Worm (Caenorhabditis elegans) whole organism, mixed stage, embryonic: ENCODE measurements around the gene F01D5.2.

Source experiments
- M03D4.4 ChIP-seq: sonication (generic microtip); optimal IDR thresholded peaks from 2 replicates; lab custom pipeline; 2017; ENCODE audit warnings: mild to moderate bottlenecking, missing genetic modification characterization, missing compliant biosample characterization
- bed-3 ChIP-seq: fragments of 200-800 bp; sonication (Bioruptor generic); optimal IDR thresholded peaks from 3 replicates; lab custom pipeline; 2018; ENCODE audit warnings: mild to moderate bottlenecking, missing genetic modification characterization, moderate library complexity, missing compliant biosample characterization
- blmp-1 ChIP-seq: fragments of 150-350 bp; optimal IDR thresholded peaks from 2 replicates; lab custom pipeline; 2014; ENCODE audit warnings: missing biosample characterization, missing genetic modification characterization
- ceh-43 ChIP-seq: fragments of 200-800 bp; sonication (Bioruptor generic); optimal IDR thresholded peaks from 2 replicates; lab custom pipeline; 2018; ENCODE audit warnings: mild to moderate bottlenecking, missing genetic modification characterization, moderate library complexity, missing compliant biosample characterization
- ceh-83 ChIP-seq: fragments of 200-800 bp; sonication (Bioruptor generic); optimal IDR thresholded peaks from 2 replicates; lab custom pipeline; 2018; ENCODE audit warnings: mild to moderate bottlenecking, missing genetic modification characterization, missing compliant biosample characterization
- ces-1 ChIP-seq: fragments of 150-350 bp; optimal IDR thresholded peaks from 2 replicates; lab custom pipeline; 2014; ENCODE audit warnings: missing biosample characterization, missing genetic modification reagents, missing genetic modification characterization
- cnd-1 ChIP-seq: fragments of 200-800 bp; sonication (Bioruptor generic); optimal IDR thresholded peaks from 2 replicates; lab custom pipeline; 2018; ENCODE audit warnings: mild to moderate bottlenecking, missing genetic modification characterization, missing compliant biosample characterization
- drap-1 ChIP-seq: fragments of 200-800 bp; sonication (Bioruptor generic); optimal IDR thresholded peaks from 3 replicates; lab custom pipeline; 2018; ENCODE audit warnings: mild to moderate bottlenecking, missing genetic modification characterization, missing compliant biosample characterization
- elt-1 ChIP-seq: sonication (generic microtip); optimal IDR thresholded peaks from 2 replicates; lab custom pipeline; 2017; ENCODE audit warnings: missing genetic modification characterization, mild to moderate bottlenecking, missing compliant biosample characterization, antibody characterized with exemption, moderate library complexity, borderline replicate concordance; ENCODE audit not compliant: insufficient read depth
- ham-2 ChIP-seq: fragments of 200-800 bp; sonication (Bioruptor generic); optimal IDR thresholded peaks from 2 replicates; lab custom pipeline; 2018; ENCODE audit warnings: mild to moderate bottlenecking, missing genetic modification characterization, missing compliant biosample characterization
- lin-13 ChIP-seq: fragments of 150-350 bp; optimal IDR thresholded peaks from 2 replicates; lab custom pipeline; 2014; ENCODE audit warnings: missing biosample characterization, missing genetic modification characterization
- lin-32 ChIP-seq: fragments of 200-800 bp; sonication (Bioruptor generic); optimal IDR thresholded peaks from 2 replicates; lab custom pipeline; 2018; ENCODE audit warnings: mild to moderate bottlenecking, missing genetic modification characterization, missing compliant biosample characterization
- lsy-2 ChIP-seq: fragments of 150-350 bp; optimal IDR thresholded peaks from 2 replicates; lab custom pipeline; 2014; ENCODE audit warnings: missing biosample characterization, missing genetic modification characterization
- mab-5 ChIP-seq: fragments of 150-350 bp; optimal IDR thresholded peaks from 2 replicates; lab custom pipeline; 2014; ENCODE audit warnings: missing biosample characterization, missing genetic modification characterization
- mep-1 ChIP-seq: fragments of 150-350 bp; optimal IDR thresholded peaks from 2 replicates; lab custom pipeline; 2017; ENCODE audit warnings: missing biosample characterization, missing genetic modification reagents, missing genetic modification characterization, inconsistent platforms
- mls-2 ChIP-seq: sonication (generic microtip); optimal IDR thresholded peaks from 2 replicates; lab custom pipeline; 2016; ENCODE audit warnings: mild to moderate bottlenecking, missing genetic modification characterization, moderate library complexity, missing compliant biosample characterization
- nhr-12 ChIP-seq: fragments of 150-350 bp; optimal IDR thresholded peaks from 2 replicates; lab custom pipeline; 2014; ENCODE audit warnings: missing biosample characterization, missing genetic modification characterization
- nhr-2 ChIP-seq: fragments of 150-350 bp; optimal IDR thresholded peaks from 2 replicates; lab custom pipeline; 2014; ENCODE audit warnings: missing biosample characterization, missing genetic modification characterization
- nhr-237 ChIP-seq: fragments of 150-350 bp; optimal IDR thresholded peaks from 2 replicates; lab custom pipeline; 2014; ENCODE audit warnings: missing biosample characterization, missing genetic modification characterization
- nhr-28 ChIP-seq: fragments of 150-350 bp; optimal IDR thresholded peaks from 2 replicates; lab custom pipeline; 2014; ENCODE audit warnings: missing biosample characterization, missing genetic modification characterization
- nhr-76 ChIP-seq: sonication (generic microtip); optimal IDR thresholded peaks from 2 replicates; lab custom pipeline; 2017; ENCODE audit warnings: missing biosample characterization, missing genetic modification characterization
- pha-4 ChIP-seq: fragments of 150-350 bp; optimal IDR thresholded peaks from 2 replicates; lab custom pipeline; 2018; ENCODE audit warnings: missing biosample characterization, missing genetic modification reagents, missing genetic modification characterization
- sem-2 ChIP-seq: fragments of 200-800 bp; sonication (Bioruptor generic); optimal IDR thresholded peaks from 2 replicates; lab custom pipeline; 2018; ENCODE audit warnings: mild to moderate bottlenecking, missing genetic modification characterization, missing compliant biosample characterization
- snpc-4 ChIP-seq: fragments of 150-350 bp; optimal IDR thresholded peaks from 2 replicates; lab custom pipeline; 2014; ENCODE audit warnings: missing biosample characterization, missing genetic modification characterization
- sptf-1 ChIP-seq: sonication (generic microtip); optimal IDR thresholded peaks from 2 replicates; lab custom pipeline; 2017; ENCODE audit warnings: mild to moderate bottlenecking, missing genetic modification characterization, moderate library complexity, missing compliant biosample characterization
- tbx-8 ChIP-seq: fragments of 200-800 bp; sonication (Bioruptor generic); optimal IDR thresholded peaks from 2 replicates; lab custom pipeline; 2018; ENCODE audit warnings: mild to moderate bottlenecking, missing genetic modification characterization, moderate library complexity, missing compliant biosample characterization
- unc-120 ChIP-seq: sonication (generic microtip); optimal IDR thresholded peaks from 2 replicates; lab custom pipeline; 2017; ENCODE audit warnings: missing genetic modification characterization, missing compliant biosample characterization; ENCODE audit not compliant: poor library complexity, severe bottlenecking
- unc-39 ChIP-seq: fragments of 150-350 bp; optimal IDR thresholded peaks from 2 replicates; lab custom pipeline; 2014; ENCODE audit warnings: missing biosample characterization, missing genetic modification characterization
- zip-8 ChIP-seq: fragments of 150-350 bp; optimal IDR thresholded peaks from 2 replicates; lab custom pipeline; 2014; ENCODE audit warnings: missing biosample characterization, missing genetic modification characterization
- ztf-11 ChIP-seq: fragments of 150-350 bp; optimal IDR thresholded peaks from 2 replicates; lab custom pipeline; 2014; ENCODE audit warnings: missing biosample characterization, missing genetic modification characterization

F01D5.2 gene

ce11 chrII:13991741-13992140 is 7.1 kb downstream of the F01D5.2 start, which contains the start of gene Y39G8B.5:
TSS of gene Y39G8B.5 (minus strand) at chrII:13991841.
- TF ChIP-seq pha-4 (tag; lab: Kevin White, UChicago): no peak
- no peak for TF ChIP-seq sptf-1 (tag; lab: Kevin White, UChicago)
- no peak for TF ChIP-seq ceh-43 (GFP tag; lab: Kevin White, UChicago)
- no peak for TF ChIP-seq lsy-2 (tag; lab: Kevin White, UChicago)
- TF ChIP-seq ceh-83 (GFP tag; lab: Kevin White, UChicago): no peak
- no peak for TF ChIP-seq lin-32 (GFP tag; lab: Kevin White, UChicago)
- no peak for TF ChIP-seq M03D4.4
- no peak for TF ChIP-seq unc-120 (tag; lab: Kevin White, UChicago)
- no peak for TF ChIP-seq ham-2 (GFP tag; lab: Kevin White, UChicago)
- TF ChIP-seq, all 35 proteins: peak for 0

ce11 chrII:13986061-13986460 is 12.8 kb downstream of the F01D5.2 start:
- peak; percentile 54 for TF ChIP-seq mls-2 (tag; lab: Kevin White, UChicago)
- TF ChIP-seq tbx-8 (GFP tag; lab: Kevin White, UChicago): peak; percentile 35
- TF ChIP-seq sptf-1 (tag; lab: Kevin White, UChicago): peak; percentile 55

ce11 chrII:13984551-13984950 is 14.3 kb downstream of the F01D5.2 start, which contains the start of gene sre-47:
TSS of gene sre-47 (minus strand) at chrII:13984651.
- TF ChIP-seq bed-3 (GFP tag; lab: Kevin White, UChicago) (no peak), snpc-4 (tag; lab: Kevin White, UChicago) (no peak), unc-39 (tag; lab: Kevin White, UChicago) (no peak), sem-2 (GFP tag; lab: Kevin White, UChicago) (no peak), ceh-43 (GFP tag; lab: Kevin White, UChicago) (no peak), blmp-1 (tag; lab: Kevin White, UChicago) (no peak), ztf-11 (tag; lab: Kevin White, UChicago) (no peak), ces-1 (GFP tag; lab: Kevin White, UChicago) (no peak), lsy-2 (tag; lab: Kevin White, UChicago) (no peak), zip-8 (tag; lab: Kevin White, UChicago) (no peak), cnd-1 (tag; lab: Kevin White, UChicago) (no peak), nhr-12 (tag; lab: Kevin White, UChicago) (no peak), tbx-8 (GFP tag; lab: Kevin White, UChicago) (no peak), lin-13 (no peak), drap-1 (GFP tag; lab: Kevin White, UChicago) (no peak), ceh-83 (GFP tag; lab: Kevin White, UChicago) (no peak), mab-5 (tag; lab: Kevin White, UChicago) (no peak), sptf-1 (tag; lab: Kevin White, UChicago) (no peak)

- TF ChIP-seq mep-1 (no peak), lsy-2 (tag; lab: Kevin White, UChicago) (no peak), nhr-2 (tag; lab: Kevin White, UChicago) (no peak), mls-2 (tag; lab: Kevin White, UChicago) (no peak), cnd-1 (tag; lab: Kevin White, UChicago) (no peak), ham-2 (GFP tag; lab: Kevin White, UChicago) (no peak), lin-13 (no peak), lin-32 (GFP tag; lab: Kevin White, UChicago) (no peak), nhr-76 (tag; lab: Kevin White, UChicago) (no peak), nhr-237 (tag; lab: Kevin White, UChicago) (no peak), ces-1 (GFP tag; lab: Kevin White, UChicago) (no peak), sem-2 (GFP tag; lab: Kevin White, UChicago) (no peak)
These were observed 15.9 kb downstream of the F01D5.2 start, which contains the start of the genes Y39G8B.13 and Y39G8B.10 for ce11 chrII:13982923-13983322. TSS of gene Y39G8B.13 (minus strand) at chrII:13983047. TSS of gene Y39G8B.10 (minus strand) at chrII:13983115.

- no peak for TF ChIP-seq nhr-28 (tag; lab: Kevin White, UChicago)
- no peak for TF ChIP-seq mab-5 (tag; lab: Kevin White, UChicago)
- no peak for TF ChIP-seq zip-8 (tag; lab: Kevin White, UChicago)
- TF ChIP-seq sem-2 (GFP tag; lab: Kevin White, UChicago): no peak
- TF ChIP-seq lin-32 (GFP tag; lab: Kevin White, UChicago): no peak
- no peak for TF ChIP-seq tbx-8 (GFP tag; lab: Kevin White, UChicago)
- no peak for TF ChIP-seq blmp-1 (tag; lab: Kevin White, UChicago)
- no peak for TF ChIP-seq ceh-43 (GFP tag; lab: Kevin White, UChicago)
- no peak for TF ChIP-seq lin-13
- TF ChIP-seq elt-1 (tag; lab: Kevin White, UChicago): no peak
- TF ChIP-seq snpc-4 (tag; lab: Kevin White, UChicago): no peak
These were observed 16.6 kb downstream of the F01D5.2 start for ce11 chrII:13982247-13982646.
